Worm (Caenorhabditis elegans) whole organism, late embryonic: ENCODE data around the gene plx-1.
A peak's percentile ranks its signal among the peaks of the same experiment; 100 is the strongest.

ENCODE experiments used
- Y22D7AL.16 ChIP-seq: sonication (generic microtip); optimal IDR thresholded peaks from 2 replicates; lab custom pipeline; 2016; ENCODE audit warnings: missing genetic modification characterization, missing compliant biosample characterization
- ahr-1 ChIP-seq: sonication (generic microtip); optimal IDR thresholded peaks from 2 replicates; lab custom pipeline; 2016; ENCODE audit warnings: missing genetic modification characterization, missing compliant biosample characterization
- ceh-14 ChIP-seq: sonication (generic microtip); optimal IDR thresholded peaks from 2 replicates; lab custom pipeline; 2016; ENCODE audit warnings: missing genotype, missing genetic modification characterization, missing compliant biosample characterization
- ceh-31 ChIP-seq: sonication (generic microtip); optimal IDR thresholded peaks from 2 replicates; lab custom pipeline; 2016; ENCODE audit warnings: missing genetic modification characterization, missing compliant biosample characterization
- ceh-9 ChIP-seq: sonication (generic microtip); optimal IDR thresholded peaks from 2 replicates; lab custom pipeline; 2016; ENCODE audit warnings: mild to moderate bottlenecking, missing genetic modification characterization, inconsistent platforms, missing compliant biosample characterization
- che-1 ChIP-seq: sonication (generic microtip); optimal IDR thresholded peaks from 2 replicates; lab custom pipeline; 2016; ENCODE audit warnings: mild to moderate bottlenecking, missing genetic modification characterization, missing compliant biosample characterization
- dmd-4 ChIP-seq: sonication (generic microtip); optimal IDR thresholded peaks from 2 replicates; lab custom pipeline; 2016; ENCODE audit warnings: borderline replicate concordance, missing genetic modification characterization, missing compliant biosample characterization
- dve-1 ChIP-seq: sonication (generic microtip); optimal IDR thresholded peaks from 2 replicates; lab custom pipeline; 2017; ENCODE audit warnings: antibody characterized with exemption, mild to moderate bottlenecking, missing genetic modification characterization, missing compliant biosample characterization
- elt-2 ChIP-seq: sonication (generic microtip); optimal IDR thresholded peaks from 2 replicates; lab custom pipeline; 2016; ENCODE audit warnings: missing genetic modification reagents, missing genetic modification characterization, missing compliant biosample characterization
- fax-1 ChIP-seq: sonication (generic microtip); optimal IDR thresholded peaks from 2 replicates; lab custom pipeline; 2016; ENCODE audit warnings: missing genotype, missing genetic modification characterization, missing compliant biosample characterization
- fkh-10 ChIP-seq: fragments of 150-350 bp; optimal IDR thresholded peaks from 2 replicates; lab custom pipeline; 2014; ENCODE audit warnings: missing biosample characterization, missing genetic modification reagents, missing genetic modification characterization
- fkh-6 ChIP-seq: sonication (generic microtip); optimal IDR thresholded peaks from 2 replicates; lab custom pipeline; 2016; ENCODE audit warnings: missing genetic modification characterization, missing compliant biosample characterization
- hlh-13 ChIP-seq: fragments of 200-800 bp; sonication (Bioruptor generic); optimal IDR thresholded peaks from 2 replicates; lab custom pipeline; 2018; ENCODE audit warnings: mild to moderate bottlenecking, missing genetic modification characterization, missing compliant biosample characterization
- hlh-15 ChIP-seq: sonication (generic microtip); optimal IDR thresholded peaks from 2 replicates; lab custom pipeline; 2016; ENCODE audit warnings: missing genetic modification characterization, missing compliant biosample characterization
- hlh-30 ChIP-seq: sonication (generic microtip); optimal IDR thresholded peaks from 2 replicates; lab custom pipeline; 2017; ENCODE audit warnings: antibody characterized with exemption, missing genetic modification characterization, missing compliant biosample characterization; ENCODE audit not compliant: insufficient read depth
- hlh-6 ChIP-seq: sonication (generic microtip); optimal IDR thresholded peaks from 2 replicates; lab custom pipeline; 2016; ENCODE audit warnings: missing genotype, missing genetic modification characterization, missing compliant biosample characterization
- hlh-8 ChIP-seq: sonication (generic microtip); optimal IDR thresholded peaks from 2 replicates; lab custom pipeline; 2016; ENCODE audit warnings: missing genotype, missing genetic modification characterization, missing compliant biosample characterization
- lin-11 ChIP-seq: fragments of 200-800 bp; sonication (Bioruptor generic); optimal IDR thresholded peaks from 2 replicates; lab custom pipeline; 2018; ENCODE audit warnings: mild to moderate bottlenecking, missing genetic modification characterization, missing compliant biosample characterization
- nfya-1 ChIP-seq: sonication (generic microtip); optimal IDR thresholded peaks from 2 replicates; lab custom pipeline; 2017; ENCODE audit warnings: missing genetic modification characterization, mild to moderate bottlenecking, missing compliant biosample characterization, antibody characterized with exemption, moderate library complexity
- pag-3 ChIP-seq: sonication (generic microtip); optimal IDR thresholded peaks from 2 replicates; lab custom pipeline; 2016; ENCODE audit warnings: missing compliant biosample characterization, missing genetic modification characterization, borderline replicate concordance
- pha-2 ChIP-seq: sonication (generic microtip); optimal IDR thresholded peaks from 2 replicates; lab custom pipeline; 2017; ENCODE audit warnings: mild to moderate bottlenecking, missing genetic modification characterization, missing compliant biosample characterization
- pha-4 ChIP-seq: fragments of 150-350 bp; optimal IDR thresholded peaks from 2 replicates; lab custom pipeline; 2018; ENCODE audit warnings: missing biosample characterization, missing genetic modification reagents, missing genetic modification characterization
- pros-1 ChIP-seq: fragments of 150-350 bp; optimal IDR thresholded peaks from 2 replicates; lab custom pipeline; 2014; ENCODE audit warnings: missing biosample characterization, missing genetic modification reagents, missing genetic modification characterization
- rnt-1 ChIP-seq: sonication (generic microtip); optimal IDR thresholded peaks from 2 replicates; lab custom pipeline; 2016; ENCODE audit warnings: missing genetic modification characterization, missing compliant biosample characterization
- sdc-2 ChIP-seq: sonication (generic microtip); optimal IDR thresholded peaks from 2 replicates; lab custom pipeline; 2016; ENCODE audit warnings: missing genotype, missing genetic modification characterization, missing compliant biosample characterization
- sox-2 ChIP-seq: fragments of 200-800 bp; sonication (Bioruptor generic); IDR thresholded peaks from 2 replicates; pipeline ENCODE4 v1.3.6; 2022; ENCODE audit warnings: missing genetic modification reagents, missing genetic modification characterization, missing compliant biosample characterization
- sox-4 ChIP-seq: sonication (generic microtip); optimal IDR thresholded peaks from 2 replicates; lab custom pipeline; 2017; ENCODE audit warnings: mild to moderate bottlenecking, missing genetic modification characterization, inconsistent platforms, missing compliant biosample characterization
- syd-9 ChIP-seq: sonication (generic microtip); optimal IDR thresholded peaks from 2 replicates; lab custom pipeline; 2016; ENCODE audit warnings: mild to moderate bottlenecking, missing genetic modification characterization, moderate library complexity, missing compliant biosample characterization
- tbx-7 ChIP-seq: sonication (generic microtip); optimal IDR thresholded peaks from 2 replicates; lab custom pipeline; 2016; ENCODE audit warnings: missing genotype, missing genetic modification characterization, missing compliant biosample characterization
- ttx-3 ChIP-seq: sonication (generic microtip); optimal IDR thresholded peaks from 2 replicates; lab custom pipeline; 2016; ENCODE audit warnings: missing genetic modification reagents, missing genetic modification characterization, missing compliant biosample characterization
- unc-3 ChIP-seq, 2 experiments: fragments of 200-800 bp in 1 of 2; sonication (Bioruptor generic) in 1 of 2; sonication (generic microtip) in 1 of 2; conservative IDR thresholded peaks in 1 of 2; optimal IDR thresholded peaks in 1 of 2; 2 replicates each; pipeline versions ENCODE4 v1.3.6 to Lab custom; 2016 to 2022; ENCODE audit warnings: missing compliant biosample characterization in 2 of 2, missing genetic modification characterization in 2 of 2, missing genetic modification reagents in 1 of 2
- unc-42 ChIP-seq: sonication (generic microtip); optimal IDR thresholded peaks from 2 replicates; lab custom pipeline; 2016; ENCODE audit warnings: missing genotype, missing genetic modification characterization, missing compliant biosample characterization
- unc-86 ChIP-seq: sonication (generic microtip); optimal IDR thresholded peaks from 2 replicates; lab custom pipeline; 2016; ENCODE audit warnings: missing genetic modification characterization, missing compliant biosample characterization

The plx-1 gene

ce11 chrIV:927510-927909, 31.8 kb upstream of the plx-1 start:
- TF ChIP-seq hlh-15 (tag; lab: Kevin White, UChicago) (no peak), unc-42 (tag; lab: Kevin White, UChicago) (peak; percentile 77)

ce11 chrIV:935725-936124, 23.6 kb upstream of the plx-1 start, which contains the start of gene F58H7.1:
TSS of gene F58H7.1 (minus strand) at chrIV:935825.
- TF ChIP-seq nfya-1 (tag; lab: Kevin White, UChicago) = no peak
- TF ChIP-seq che-1 (tag; lab: Kevin White, UChicago) = no peak
- no peak for TF ChIP-seq unc-86
- TF ChIP-seq hlh-13 = no peak
- TF ChIP-seq hlh-8 (tag; lab: Kevin White, UChicago) = no peak
- TF ChIP-seq ttx-3 = no peak
- TF ChIP-seq hlh-6 (tag; lab: Kevin White, UChicago) = no peak
- no peak for TF ChIP-seq pros-1 (tag; lab: Kevin White, UChicago)
- TF ChIP-seq elt-2 (tag; lab: Kevin White, UChicago) = no peak
- TF ChIP-seq ceh-31 (tag; lab: Kevin White, UChicago) = no peak
- TF ChIP-seq lin-11 = no peak
- no peak for TF ChIP-seq hlh-30 (tag; lab: Kevin White, UChicago)
- no peak for TF ChIP-seq pag-3 (tag; lab: Kevin White, UChicago)
- no peak for TF ChIP-seq sdc-2
- TF ChIP-seq tbx-7 (tag; lab: Kevin White, UChicago) = no peak
- TF ChIP-seq ceh-9 = no peak
- no peak for TF ChIP-seq unc-3 (GFP tag; conservative IDR thresholded peaks at IDR 0.05; lab: Robert Waterston, UW)
- TF ChIP-seq unc-3 (tag; optimal IDR thresholded peaks at IDR 0.05; lab: Kevin White, UChicago) = no peak
- TF ChIP-seq fkh-10 (GFP tag; lab: Kevin White, UChicago) = no peak
- TF ChIP-seq ceh-14 (tag; lab: Kevin White, UChicago) = no peak

- no peak for TF ChIP-seq tbx-7 (tag; lab: Kevin White, UChicago)
- TF ChIP-seq ttx-3 = no peak
- peak; percentile 81 for TF ChIP-seq elt-2 (tag; lab: Kevin White, UChicago)
Observed at ce11 chrIV:945601-946000, 13.7 kb upstream of the plx-1 start, which contains the start of gene faah-3. TSS of gene faah-3 (minus strand) at chrIV:945653.

ce11 chrIV:949940-950592, 9.3 kb upstream of the plx-1 start:
- TF ChIP-seq syd-9 (tag; lab: Kevin White, UChicago) (no peak), ceh-9 (no peak), hlh-13 (no peak), sox-2 (GFP tag; lab: Robert Waterston, UW) (no peak), unc-42 (tag; lab: Kevin White, UChicago) (no peak), Y22D7AL.16 (tag; lab: Kevin White, UChicago) (no peak), pha-2 (tag; lab: Kevin White, UChicago) (no peak), dve-1 (tag; lab: Kevin White, UChicago) (no peak), pha-4 (tag; lab: Kevin White, UChicago) (no peak), fkh-10 (GFP tag; lab: Kevin White, UChicago) (no peak), fax-1 (tag; lab: Kevin White, UChicago) (no peak), pros-1 (tag; lab: Kevin White, UChicago) (no peak), ahr-1 (tag; lab: Kevin White, UChicago) (no peak), fkh-6 (tag; lab: Kevin White, UChicago) (no peak), sox-4 (tag; lab: Kevin White, UChicago) (no peak), rnt-1 (tag; lab: Kevin White, UChicago) (no peak)
- TF ChIP-seq, all 69 proteins: peak for 0

- TF ChIP-seq unc-42 (tag; lab: Kevin White, UChicago) (peak; percentile 65), dmd-4 (tag; lab: Kevin White, UChicago) (no peak)
Observed at ce11 chrIV:951569-951968, 7.8 kb upstream of the plx-1 start.
